Worm (Caenorhabditis elegans): ENCODE data around the gene T05D4.2.

DNA sequence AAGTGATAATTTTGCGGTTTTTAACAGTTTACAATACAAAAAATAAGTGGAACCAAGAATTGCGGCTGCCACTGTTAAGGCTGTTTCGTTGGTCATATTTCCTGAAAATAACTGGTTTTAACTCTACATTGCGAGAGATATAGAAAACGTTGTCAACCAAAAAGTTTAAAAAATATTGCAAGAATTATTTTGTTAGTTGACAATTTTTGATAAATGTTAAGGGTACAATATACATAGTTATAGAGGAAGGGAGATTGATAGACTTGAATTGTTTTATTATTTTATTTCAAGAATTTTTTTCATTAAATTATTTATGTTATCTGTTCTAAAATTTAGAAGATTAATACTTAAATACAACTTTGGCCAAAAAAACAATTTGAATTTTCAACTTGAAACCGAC is 19.4 kb downstream of the T05D4.2 start, which contains the start of gene acs-5:
- TF ChIP-seq him-1 (tag; optimal IDR thresholded peaks at IDR 0.05) = no peak
- TF ChIP-seq W03F9.2 (tag; optimal IDR thresholded peaks at IDR 0.05) = no peak
